Fruit fly (Drosophila melanogaster): Measurements from ENCODE around the gene CG4119.

Gene CG4119

dm6 chrX:5689417-5690215 is 23.8 kb downstream of the CG4119 start, which contains the start of the genes PGAP1 and cv (continued):
- no peak for TF ChIP-seq klu (GFP tag; IDR thresholded peaks at IDR 0.05)
- TF ChIP-seq CG1233 (GFP tag; optimal IDR thresholded peaks at IDR 0.05) = no peak
- no peak for TF ChIP-seq shn (GFP tag; optimal IDR thresholded peaks at IDR 0.05)
- TF ChIP-seq bsh (GFP tag; optimal IDR thresholded peaks at IDR 0.05) = peak in 1 of 2 experiments; percentile 0
- TF ChIP-seq hkb (optimal IDR thresholded peaks at IDR 0.05) = no peak
- TF ChIP-seq hkb (GFP tag; IDR thresholded peaks at IDR 0.05) = no peak
- peak; percentile 65 for TF ChIP-seq CG7963 (GFP tag; IDR thresholded peaks at IDR 0.05; ENCODE audit: partially characterized antibody)
- TF ChIP-seq CG12219 (GFP tag; optimal IDR thresholded peaks at IDR 0.05) = no peak
- peak; percentile 47 for TF ChIP-seq grau (tag; optimal IDR thresholded peaks at IDR 0.05)
- TF ChIP-seq CG5180 (GFP tag; optimal IDR thresholded peaks at IDR 0.05) = peak; percentile 60
- peak; percentile 63 for TF ChIP-seq CG9932 (GFP tag; IDR thresholded peaks at IDR 0.05)
- no peak for TF ChIP-seq CG17328 (GFP tag; IDR thresholded peaks at IDR 0.05)
- peak; percentile 16 for TF ChIP-seq CG1602 (GFP tag; optimal IDR thresholded peaks at IDR 0.05)
- TF ChIP-seq p53 (GFP tag; optimal IDR thresholded peaks at IDR 0.05) = no peak
- TF ChIP-seq Pdp1 (GFP tag; optimal IDR thresholded peaks at IDR 0.05) = peak; percentile 10 to 38
- TF ChIP-seq CHES-1-like (GFP tag; optimal IDR thresholded peaks at IDR 0.05) = no peak
- no peak for TF ChIP-seq CG7745 (tag; optimal IDR thresholded peaks at IDR 0.05)
- no peak for TF ChIP-seq CG1792 (GFP tag; optimal IDR thresholded peaks at IDR 0.05)
- no peak for TF ChIP-seq eve (GFP tag; optimal IDR thresholded peaks at IDR 0.05)
- TF ChIP-seq lola (GFP tag; optimal IDR thresholded peaks at IDR 0.05) = peak in 1 of 3 experiments; percentile 53
- TF ChIP-seq pum (GFP tag; optimal IDR thresholded peaks at IDR 0.05) = no peak
- no peak for TF ChIP-seq Vsx1 (GFP tag; optimal IDR thresholded peaks at IDR 0.05)
- TF ChIP-seq CG7786 (GFP tag; optimal IDR thresholded peaks at IDR 0.05) = no peak
- no peak for TF ChIP-seq CG6272 (GFP tag; IDR thresholded peaks at IDR 0.05)
- TF ChIP-seq CG4820 (GFP tag; optimal IDR thresholded peaks at IDR 0.05) = no peak
- 0 out of 2 replicates have a peak, but pooled peaks have one; percentile 8 for TF ChIP-seq Xrp1 (GFP tag; IDR thresholded peaks at IDR 0.05)
- TF ChIP-seq Chrac-16 (GFP tag; optimal IDR thresholded peaks at IDR 0.05) = peak; percentile 22
- TF ChIP-seq Dp (GFP tag; optimal IDR thresholded peaks at IDR 0.05) = peak; percentile 15
- TF ChIP-seq tap (tag; optimal IDR thresholded peaks at IDR 0.05) = no peak
- TF ChIP-seq CG1647 (GFP tag; optimal IDR thresholded peaks at IDR 0.05) = no peak
- TF ChIP-seq bigmax (GFP tag; optimal IDR thresholded peaks at IDR 0.05) = no peak
- TF ChIP-seq usp (GFP tag; optimal IDR thresholded peaks at IDR 0.05) = no peak
- no peak for TF ChIP-seq peb (GFP tag; IDR thresholded peaks at IDR 0.05)
- peak; percentile 70; the same call in 2 of the 3 replicates for TF ChIP-seq CG14860 (GFP tag; IDR thresholded peaks at IDR 0.05; ENCODE audit: partially characterized antibody)
- no peak for TF ChIP-seq Ssrp (tag; optimal IDR thresholded peaks at IDR 0.05)
- no peak for TF ChIP-seq ewg (GFP tag; optimal IDR thresholded peaks at IDR 0.05)
- TF ChIP-seq CG14441 (GFP tag; IDR thresholded peaks at IDR 0.05) = no peak
- no peak for TF ChIP-seq Lim3 (GFP tag; IDR thresholded peaks at IDR 0.05)
- no peak for TF ChIP-seq luna (GFP tag; optimal IDR thresholded peaks at IDR 0.05)
- no peak for TF ChIP-seq CG3065 (GFP tag; optimal IDR thresholded peaks at IDR 0.05)
- TF ChIP-seq rib (GFP tag; IDR thresholded peaks at IDR 0.05) = no peak
- TF ChIP-seq CrebB (tag; optimal IDR thresholded peaks at IDR 0.05) = no peak
- TF ChIP-seq schlank (tag; optimal IDR thresholded peaks at IDR 0.05) = no peak
- no peak for TF ChIP-seq disco-r (GFP tag; optimal IDR thresholded peaks at IDR 0.05)
- peak; percentile 80 for TF ChIP-seq Dref (GFP tag; IDR thresholded peaks at IDR 0.05)
- TF ChIP-seq NfI (GFP tag; optimal IDR thresholded peaks at IDR 0.05) = no peak
- TF ChIP-seq CG16863 (GFP tag; optimal IDR thresholded peaks at IDR 0.05) = peak; percentile 99
- TF ChIP-seq bbx (GFP tag; IDR thresholded peaks at IDR 0.05; ENCODE audit: partially characterized antibody) = peak; percentile 78
- no peak for TF ChIP-seq Mes4 (GFP tag; optimal IDR thresholded peaks at IDR 0.05)
- peak; percentile 25 for TF ChIP-seq kay (GFP tag; optimal IDR thresholded peaks at IDR 0.05)

Measured in whole organism, embryonic.